Fruit fly (Drosophila melanogaster): ENCODE measurements around the gene wake.

The wake gene

dm6 chr3R:22690311-22690710 is 50.7 kb downstream of the wake start, which contains the start of the genes wfs1 and Nup133 (continued):
- TF ChIP-seq HLH4C (GFP tag; IDR thresholded peaks at IDR 0.05; ENCODE audit: partially characterized antibody) = peak; percentile 86
- TF ChIP-seq CG1529 (GFP tag; optimal IDR thresholded peaks at IDR 0.05) = peak; percentile 48
- peak in 1 of 2 experiments; percentile 43 for TF ChIP-seq tll (GFP tag; optimal IDR thresholded peaks at IDR 0.05)
- no peak for TF ChIP-seq Tbp (GFP tag; optimal IDR thresholded peaks at IDR 0.05)
- TF ChIP-seq Lpt (GFP tag; optimal IDR thresholded peaks at IDR 0.05) = no peak
- no peak for TF ChIP-seq ash1 (GFP tag; optimal IDR thresholded peaks at IDR 0.05)
- TF ChIP-seq Lim3 (GFP tag; IDR thresholded peaks at IDR 0.05) = no peak
- TF ChIP-seq GATAe (GFP tag; conservative IDR thresholded peaks at IDR 0.05) = no peak
- peak; percentile 56 for TF ChIP-seq YL-1 (GFP tag; optimal IDR thresholded peaks at IDR 0.05)
- TF ChIP-seq pzg (GFP tag; optimal IDR thresholded peaks at IDR 0.05) = peak; percentile 41
- no peak for TF ChIP-seq hth (optimal IDR thresholded peaks at IDR 0.05)
- peak; percentile 30 for TF ChIP-seq kah (GFP tag; optimal IDR thresholded peaks at IDR 0.05)
- TF ChIP-seq slp2 (GFP tag; optimal IDR thresholded peaks at IDR 0.05) = no peak
- no peak for TF ChIP-seq Doc2 (GFP tag; IDR thresholded peaks at IDR 0.05)
- no peak for TF ChIP-seq p53 (GFP tag; optimal IDR thresholded peaks at IDR 0.05)
- TF ChIP-seq CG18262 (tag; optimal IDR thresholded peaks at IDR 0.05) = peak; percentile 89
- no peak for TF ChIP-seq CG11398 (GFP tag; optimal IDR thresholded peaks at IDR 0.05)
- TF ChIP-seq Deaf1 (tag; optimal IDR thresholded peaks at IDR 0.05) = no peak
- TF ChIP-seq CG2202 (tag; optimal IDR thresholded peaks at IDR 0.05) = peak; percentile 50
- no peak for TF ChIP-seq CG12219 (GFP tag; optimal IDR thresholded peaks at IDR 0.05)
- TF ChIP-seq ara (GFP tag; IDR thresholded peaks at IDR 0.05) = 0 out of 2 replicates have a peak, but pooled peaks have one; percentile 5
- no peak for TF ChIP-seq shn (GFP tag; optimal IDR thresholded peaks at IDR 0.05)
- TF ChIP-seq Sin3A (optimal IDR thresholded peaks at IDR 0.05) = no peak
- no peak for TF ChIP-seq D19A (tag; optimal IDR thresholded peaks at IDR 0.05)
- no peak for TF ChIP-seq CG8290 (GFP tag; optimal IDR thresholded peaks at IDR 0.05)
- TF ChIP-seq CG8290 (tag; optimal IDR thresholded peaks at IDR 0.05) = no peak
- peak; percentile 76 for TF ChIP-seq CG9817 (tag; optimal IDR thresholded peaks at IDR 0.05)
- no peak for TF ChIP-seq bigmax (GFP tag; optimal IDR thresholded peaks at IDR 0.05)
- no peak for TF ChIP-seq CG2199 (GFP tag; IDR thresholded peaks at IDR 0.05)
- TF ChIP-seq Trl (optimal IDR thresholded peaks at IDR 0.05) = no peak
- no peak for TF ChIP-seq Trl (GFP tag; optimal IDR thresholded peaks at IDR 0.05)
- no peak; the same call in 1 of the 2 replicates for TF ChIP-seq CG1024 (GFP tag; IDR thresholded peaks at IDR 0.05)
- TF ChIP-seq CG6689 (GFP tag; IDR thresholded peaks at IDR 0.05) = peak; percentile 69
- peak; percentile 94 for TF ChIP-seq CG12391 (tag; optimal IDR thresholded peaks at IDR 0.05)
- TF ChIP-seq Myb (GFP tag; optimal IDR thresholded peaks at IDR 0.05) = peak; percentile 18
- TF ChIP-seq ap (GFP tag; IDR thresholded peaks at IDR 0.05) = no peak
- peak; percentile 93 for TF ChIP-seq CG14710 (tag; optimal IDR thresholded peaks at IDR 0.05)
- no peak for TF ChIP-seq CG4730 (GFP tag; IDR thresholded peaks at IDR 0.05)
- peak; percentile 35 for TF ChIP-seq run (tag; optimal IDR thresholded peaks at IDR 0.05)
- TF ChIP-seq gce (GFP tag; IDR thresholded peaks at IDR 0.05) = no peak
- TF ChIP-seq CG12071 (GFP tag; optimal IDR thresholded peaks at IDR 0.05) = no peak
- TF ChIP-seq pita (GFP tag; optimal IDR thresholded peaks at IDR 0.05) = no peak
- no peak for TF ChIP-seq caup (GFP tag; optimal IDR thresholded peaks at IDR 0.05; ENCODE audit: severe bottlenecking)
- no peak for TF ChIP-seq D19B (GFP tag; optimal IDR thresholded peaks at IDR 0.05)
- peak; percentile 48 for TF ChIP-seq ATbp (GFP tag; optimal IDR thresholded peaks at IDR 0.05)
- TF ChIP-seq CG8765 (GFP tag; IDR thresholded peaks at IDR 0.05) = no peak
- no peak for TF ChIP-seq CG4282 (GFP tag; optimal IDR thresholded peaks at IDR 0.05)
- peak; percentile 71 for TF ChIP-seq Dek (tag; optimal IDR thresholded peaks at IDR 0.05)
- TF ChIP-seq NfI (GFP tag; optimal IDR thresholded peaks at IDR 0.05) = peak; percentile 63
- peak; percentile 25 for TF ChIP-seq CG34376 (GFP tag; optimal IDR thresholded peaks at IDR 0.05)
- peak; percentile 92 for TF ChIP-seq CG15696 (tag; optimal IDR thresholded peaks at IDR 0.05)
- TF ChIP-seq NC2α (GFP tag; optimal IDR thresholded peaks at IDR 0.05) = no peak
- no peak for TF ChIP-seq luna (GFP tag; optimal IDR thresholded peaks at IDR 0.05)
